Worm (Caenorhabditis elegans) whole organism, L2 larva: Measurements from ENCODE around the gene srw-145.

Experiments used
- C34F6.9 ChIP-seq: fragments of 150-350 bp; optimal IDR thresholded peaks from 2 replicates; lab custom pipeline; 2014; ENCODE audit warnings: missing biosample characterization, missing genetic modification characterization
- R02D3.7 ChIP-seq: fragments of 150-350 bp; optimal IDR thresholded peaks from 2 replicates; lab custom pipeline; 2014; ENCODE audit warnings: missing biosample characterization, missing genetic modification characterization
- alr-1 ChIP-seq: fragments of 150-350 bp; optimal IDR thresholded peaks from 2 replicates; lab custom pipeline; 2014; ENCODE audit warnings: missing biosample characterization, missing genetic modification characterization
- aly-2 ChIP-seq: fragments of 150-350 bp; optimal IDR thresholded peaks from 2 replicates; lab custom pipeline; 2014; ENCODE audit warnings: missing biosample characterization, missing genetic modification characterization
- ama-1 ChIP-seq: fragments of 150-350 bp; optimal IDR thresholded peaks from 2 replicates; lab custom pipeline; 2018; ENCODE audit warnings: inconsistent platforms
- blmp-1 ChIP-seq: sonication (generic microtip); optimal IDR thresholded peaks from 2 replicates; lab custom pipeline; 2017; ENCODE audit warnings: missing genetic modification characterization, mild to moderate bottlenecking, missing compliant biosample characterization, antibody characterized with exemption, moderate library complexity; ENCODE audit not compliant: insufficient read depth
- ceh-16 ChIP-seq: fragments of 150-350 bp; optimal IDR thresholded peaks from 2 replicates; lab custom pipeline; 2014; ENCODE audit warnings: missing biosample characterization, missing genetic modification characterization
- ceh-82 ChIP-seq: fragments of 150-350 bp; optimal IDR thresholded peaks from 2 replicates; lab custom pipeline; 2014; ENCODE audit warnings: missing biosample characterization, missing genetic modification characterization
- crh-2 ChIP-seq: sonication (generic microtip); optimal IDR thresholded peaks from 2 replicates; lab custom pipeline; 2017; ENCODE audit warnings: missing biosample characterization, missing genetic modification characterization
- dmd-4 ChIP-seq: sonication (generic microtip); optimal IDR thresholded peaks from 2 replicates; lab custom pipeline; 2017; ENCODE audit warnings: missing biosample characterization, missing genetic modification characterization
- egl-27 ChIP-seq: sonication (generic microtip); optimal IDR thresholded peaks from 3 replicates; lab custom pipeline; 2017; ENCODE audit warnings: missing biosample characterization, missing genetic modification reagents, missing genetic modification characterization
- elt-1 ChIP-seq: fragments of 150-350 bp; optimal IDR thresholded peaks from 2 replicates; lab custom pipeline; 2014; ENCODE audit warnings: missing biosample characterization, missing genetic modification characterization
- elt-3 ChIP-seq: sonication (generic microtip); optimal IDR thresholded peaks from 2 replicates; lab custom pipeline; 2017; ENCODE audit warnings: missing biosample characterization, missing genetic modification characterization
- fos-1 ChIP-seq: fragments of 150-350 bp; optimal IDR thresholded peaks from 2 replicates; lab custom pipeline; 2014; ENCODE audit warnings: missing biosample characterization, missing genetic modification characterization
- gmeb-1 ChIP-seq: fragments of 150-350 bp; optimal IDR thresholded peaks from 2 replicates; lab custom pipeline; 2014; ENCODE audit warnings: missing biosample characterization, missing genetic modification characterization
- lin-13 ChIP-seq: fragments of 150-350 bp; optimal IDR thresholded peaks from 2 replicates; lab custom pipeline; 2014; ENCODE audit warnings: missing biosample characterization, missing genetic modification reagents, missing genetic modification characterization
- lin-39 ChIP-seq: fragments of 150-350 bp; optimal IDR thresholded peaks from 2 replicates; lab custom pipeline; 2014; ENCODE audit warnings: missing biosample characterization, missing genetic modification reagents, missing genetic modification characterization
- lsy-2 ChIP-seq, 2 experiments: fragments of 150-350 bp in 1 of 2; sonication (generic microtip) in 1 of 2; optimal IDR thresholded peaks; 2 replicates each; lab custom pipeline; 2014 to 2017; ENCODE audit warnings: missing biosample characterization in 2 of 2, missing genetic modification characterization in 2 of 2
- mab-5 ChIP-seq: fragments of 150-350 bp; optimal IDR thresholded peaks from 2 replicates; lab custom pipeline; 2014; ENCODE audit warnings: missing biosample characterization, missing genetic modification characterization
- mdl-1 ChIP-seq, 2 experiments: fragments of 150-350 bp in 1 of 2; sonication (generic microtip) in 1 of 2; optimal IDR thresholded peaks; 2 replicates each; lab custom pipeline; 2017; ENCODE audit warnings: missing biosample characterization in 2 of 2, missing genetic modification characterization in 2 of 2
- nhr-11 ChIP-seq: fragments of 150-350 bp; optimal IDR thresholded peaks from 2 replicates; lab custom pipeline; 2014; ENCODE audit warnings: missing biosample characterization, missing genetic modification characterization
- nhr-129 ChIP-seq: fragments of 150-350 bp; optimal IDR thresholded peaks from 2 replicates; lab custom pipeline; 2014; ENCODE audit warnings: missing biosample characterization, missing genetic modification characterization
- nhr-21 ChIP-seq: fragments of 150-350 bp; optimal IDR thresholded peaks from 2 replicates; lab custom pipeline; 2014; ENCODE audit warnings: missing biosample characterization, missing genetic modification characterization
- nhr-23 ChIP-seq: fragments of 150-350 bp; optimal IDR thresholded peaks from 2 replicates; lab custom pipeline; 2014; ENCODE audit warnings: missing biosample characterization, missing genetic modification reagents, missing genetic modification characterization
- nhr-237 ChIP-seq: fragments of 150-350 bp; optimal IDR thresholded peaks from 2 replicates; lab custom pipeline; 2014; ENCODE audit warnings: missing biosample characterization, missing genetic modification characterization
- nhr-25 ChIP-seq: fragments of 150-350 bp; sonication (generic microtip); optimal IDR thresholded peaks from 3 replicates; lab custom pipeline; 2014; ENCODE audit warnings: missing biosample characterization, missing genetic modification characterization
- nhr-6 ChIP-seq: fragments of 150-350 bp; optimal IDR thresholded peaks from 2 replicates; lab custom pipeline; 2014; ENCODE audit warnings: missing biosample characterization, missing genetic modification characterization
- nhr-77 ChIP-seq: fragments of 150-350 bp; optimal IDR thresholded peaks from 2 replicates; lab custom pipeline; 2014; ENCODE audit warnings: missing biosample characterization, missing genetic modification characterization
- peb-1 ChIP-seq: fragments of 150-350 bp; optimal IDR thresholded peaks from 2 replicates; lab custom pipeline; 2014; ENCODE audit warnings: missing biosample characterization, missing genetic modification characterization
- sem-4 ChIP-seq: fragments of 150-350 bp; optimal IDR thresholded peaks from 2 replicates; lab custom pipeline; 2014; ENCODE audit warnings: missing biosample characterization, missing genetic modification reagents, missing genetic modification characterization
- skn-1 ChIP-seq: sonication (generic microtip); optimal IDR thresholded peaks from 2 replicates; lab custom pipeline; 2017; ENCODE audit warnings: missing biosample characterization, missing genetic modification characterization
- sma-9 ChIP-seq, 2 experiments: fragments of 150-350 bp in 1 of 2; sonication (generic microtip) in 1 of 2; optimal IDR thresholded peaks; 2 replicates each; lab custom pipeline; 2014 to 2016; ENCODE audit warnings: missing genetic modification characterization in 2 of 2, mild to moderate bottlenecking in 1 of 2, missing biosample characterization in 1 of 2, missing compliant biosample characterization in 1 of 2, missing genetic modification reagents in 1 of 2, moderate library complexity in 1 of 2
- unc-39 ChIP-seq: fragments of 150-350 bp; optimal IDR thresholded peaks from 2 replicates; lab custom pipeline; 2014; ENCODE audit warnings: missing biosample characterization, missing genetic modification characterization
- unc-55 ChIP-seq: fragments of 150-350 bp; sonication (generic microtip); optimal IDR thresholded peaks from 3 replicates; lab custom pipeline; 2014; ENCODE audit warnings: missing biosample characterization, missing genetic modification reagents, missing genetic modification characterization
- unc-62 ChIP-seq: fragments of 150-350 bp; optimal IDR thresholded peaks from 2 replicates; lab custom pipeline; 2014; ENCODE audit warnings: missing biosample characterization, missing genetic modification reagents, missing genetic modification characterization
- zag-1 ChIP-seq: fragments of 150-350 bp; optimal IDR thresholded peaks from 2 replicates; lab custom pipeline; 2014; ENCODE audit warnings: missing biosample characterization, missing genetic modification characterization
- ztf-1 ChIP-seq: fragments of 200-800 bp; sonication (Bioruptor generic); conservative IDR thresholded peaks from 2 replicates; pipeline ENCODE4 v1.3.6; 2022; ENCODE audit warnings: missing genetic modification characterization, missing compliant biosample characterization
- ztf-11 ChIP-seq: sonication (generic microtip); optimal IDR thresholded peaks from 2 replicates; lab custom pipeline; 2017; ENCODE audit warnings: missing biosample characterization, missing genetic modification characterization
- ztf-4 ChIP-seq: fragments of 150-350 bp; optimal IDR thresholded peaks from 2 replicates; lab custom pipeline; 2014; ENCODE audit warnings: missing biosample characterization, missing genetic modification characterization

srw-145 gene

ce11 chrV:13926398-13926797 is 10.6 kb upstream of the srw-145 start, which contains the start of gene srxa-12:
srxa-12 (plus strand) TSS chrV:13926698.
- TF ChIP-seq nhr-129 (tag; lab: Kevin White, UChicago) (no peak), dmd-4 (no peak), ztf-11 (tag; lab: Kevin White, UChicago) (no peak), elt-3 (no peak), sma-9 (GFP tag; optimal IDR thresholded peaks at IDR 0.05; lab: Kevin White, UChicago) (no peak), sma-9 (tag; optimal IDR thresholded peaks at IDR 0.05; lab: Kevin White, UChicago) (no peak), blmp-1 (tag; lab: Kevin White, UChicago) (no peak), gmeb-1 (tag; lab: Kevin White, UChicago) (no peak), aly-2 (tag; lab: Kevin White, UChicago) (no peak), peb-1 (tag; lab: Kevin White, UChicago) (no peak), skn-1 (tag; lab: Kevin White, UChicago) (no peak), nhr-237 (no peak), lin-39 (no peak), ceh-16 (tag; lab: Kevin White, UChicago) (no peak), ztf-1 (no peak), nhr-6 (tag; lab: Kevin White, UChicago) (no peak)

ce11 chrV:13929503-13929902 is 7.4 kb upstream of the srw-145 start, which contains the start of gene srxa-13:
srxa-13 (plus strand) TSS chrV:13929803.
- TF ChIP-seq alr-1 (tag; lab: Kevin White, UChicago): no peak
- TF ChIP-seq fos-1 (tag; lab: Kevin White, UChicago): no peak
- no peak for TF ChIP-seq nhr-25
- TF ChIP-seq C34F6.9 (tag; lab: Kevin White, UChicago): no peak
- TF ChIP-seq lsy-2 (tag; optimal IDR thresholded peaks at IDR 0.05; lab: Kevin White, UChicago): no peak
- no peak for TF ChIP-seq mab-5
- no peak for TF ChIP-seq unc-39 (tag; lab: Kevin White, UChicago)
- no peak for TF ChIP-seq sem-4 (tag; lab: Kevin White, UChicago)
- no peak for TF ChIP-seq unc-62 (GFP tag; lab: Kevin White, UChicago)
- TF ChIP-seq ztf-4 (tag; lab: Kevin White, UChicago): no peak
- TF ChIP-seq blmp-1 (tag; lab: Kevin White, UChicago): no peak
- TF ChIP-seq skn-1 (tag; lab: Kevin White, UChicago): no peak
- TF ChIP-seq ceh-16 (tag; lab: Kevin White, UChicago): no peak
- no peak for TF ChIP-seq dmd-4

DNA sequence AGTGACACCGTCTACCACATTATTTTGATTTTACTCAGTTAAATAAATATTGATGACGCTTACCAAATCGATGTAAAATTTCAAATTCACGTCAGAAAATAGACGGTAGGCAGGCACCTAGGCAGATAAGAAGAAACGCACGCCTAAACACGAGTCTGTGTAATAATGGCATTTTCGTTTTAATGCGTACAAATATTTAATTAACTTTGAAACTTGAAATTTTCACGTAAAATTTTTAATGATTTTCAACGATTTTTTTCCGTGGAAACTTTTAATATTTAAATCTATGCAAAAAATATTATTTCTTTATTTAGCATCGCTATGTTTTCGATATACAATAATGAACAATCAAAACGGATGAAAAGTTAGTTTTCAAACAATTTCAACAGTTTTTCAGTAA is 5.7 kb upstream of the srw-145 start, which contains the start of gene C06B3.16:
C06B3.16 (plus strand) TSS at position 301 of the 400 bp plus-strand sequence.
- TF ChIP-seq gmeb-1 (tag; lab: Kevin White, UChicago) (no peak), zag-1 (tag; lab: Kevin White, UChicago) (no peak), sma-9 (GFP tag; optimal IDR thresholded peaks at IDR 0.05; lab: Kevin White, UChicago) (no peak), sma-9 (tag; optimal IDR thresholded peaks at IDR 0.05; lab: Kevin White, UChicago) (no peak), unc-62 (GFP tag; lab: Kevin White, UChicago) (no peak), unc-55 (GFP tag; lab: Kevin White, UChicago) (no peak), alr-1 (tag; lab: Kevin White, UChicago) (no peak), nhr-25 (no peak), mdl-1 (tag; optimal IDR thresholded peaks at IDR 0.05; lab: Kevin White, UChicago) (no peak), lin-13 (GFP tag; lab: Kevin White, UChicago) (no peak), ama-1 (lab: Kevin White, UChicago) (no peak), crh-2 (tag; lab: Kevin White, UChicago) (no peak), sem-4 (tag; lab: Kevin White, UChicago) (no peak)

DNA sequence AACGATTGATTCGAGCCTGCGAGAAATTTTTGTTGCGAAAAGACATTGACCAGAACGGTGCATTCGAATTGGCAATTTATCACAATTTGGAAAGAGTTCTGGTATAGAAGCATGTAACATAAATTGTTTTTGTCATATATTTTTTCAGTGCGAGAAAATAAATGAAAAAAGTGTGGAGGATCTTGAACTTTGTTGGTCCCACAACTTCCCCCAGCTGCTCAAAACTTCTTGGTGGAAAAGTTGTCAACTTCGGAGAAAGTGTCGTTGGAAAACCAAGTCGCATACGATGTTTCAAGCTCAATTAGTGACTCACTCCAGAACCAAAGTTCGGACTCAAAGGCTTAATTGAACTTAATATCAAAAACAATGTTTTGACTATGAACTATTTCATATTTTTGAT is 5.0 kb upstream of the srw-145 start:
- TF ChIP-seq nhr-237: no peak
- TF ChIP-seq nhr-23 (tag; lab: Kevin White, UChicago): no peak
- TF ChIP-seq ceh-82: no peak
- TF ChIP-seq unc-62 (GFP tag; lab: Kevin White, UChicago): no peak
- TF ChIP-seq alr-1 (tag; lab: Kevin White, UChicago): no peak
- no peak for TF ChIP-seq nhr-21 (tag; lab: Kevin White, UChicago)
- TF ChIP-seq nhr-11 (tag; lab: Kevin White, UChicago): no peak
- no peak for TF ChIP-seq elt-3
- no peak for TF ChIP-seq egl-27 (tag; lab: Kevin White, UChicago)
- TF ChIP-seq dmd-4: no peak
- no peak for TF ChIP-seq sma-9 (GFP tag; optimal IDR thresholded peaks at IDR 0.05; lab: Kevin White, UChicago)
- no peak for TF ChIP-seq sma-9 (tag; optimal IDR thresholded peaks at IDR 0.05; lab: Kevin White, UChicago)
- no peak for TF ChIP-seq R02D3.7 (tag; lab: Kevin White, UChicago)
- TF ChIP-seq C34F6.9 (tag; lab: Kevin White, UChicago): no peak
- TF ChIP-seq sem-4 (tag; lab: Kevin White, UChicago): no peak
- TF ChIP-seq nhr-77 (tag; lab: Kevin White, UChicago): no peak
- TF ChIP-seq elt-1 (tag; lab: Kevin White, UChicago): no peak
- no peak for TF ChIP-seq ceh-16 (tag; lab: Kevin White, UChicago)
- no peak for TF ChIP-seq aly-2 (tag; lab: Kevin White, UChicago)
- TF ChIP-seq lsy-2 (tag; optimal IDR thresholded peaks at IDR 0.05; lab: Kevin White, UChicago): no peak
- TF ChIP-seq nhr-6 (tag; lab: Kevin White, UChicago): no peak
